Fruit fly (Drosophila melanogaster): Measurements from ENCODE around the gene CG33640.

DNA sequence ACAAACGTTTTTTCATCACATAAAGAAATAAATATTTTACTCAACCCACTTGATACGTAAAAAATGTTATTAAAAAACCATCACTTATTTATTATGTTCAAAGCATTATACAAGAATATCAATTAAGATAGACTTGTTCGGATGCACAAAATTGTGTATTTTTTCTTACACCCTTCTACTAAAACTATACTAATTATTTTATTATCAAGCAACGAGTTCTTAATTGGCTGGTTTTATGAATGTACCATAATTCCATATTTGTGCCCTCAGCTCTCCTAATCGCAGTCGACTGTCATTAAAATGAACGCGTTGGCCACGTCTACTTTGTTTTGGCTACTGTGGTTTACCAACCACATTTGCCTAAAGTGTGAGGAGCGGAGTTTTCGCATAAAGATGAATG lies 2.0 kb downstream of the CG33640 start, which contains the start of gene CG33642:
- TF ChIP-seq br (GFP tag; optimal IDR thresholded peaks at IDR 0.05) (no peak), Dif (GFP tag; optimal IDR thresholded peaks at IDR 0.05; ENCODE audit: partially characterized antibody) (no peak), tai (GFP tag; optimal IDR thresholded peaks at IDR 0.05) (no peak), jim (GFP tag; optimal IDR thresholded peaks at IDR 0.05) (no peak), Vsx2 (GFP tag; optimal IDR thresholded peaks at IDR 0.05; ENCODE audit: partially characterized antibody) (no peak), OdsH (GFP tag; optimal IDR thresholded peaks at IDR 0.05) (no peak), brk (GFP tag; optimal IDR thresholded peaks at IDR 0.05) (no peak), sv (GFP tag; optimal IDR thresholded peaks at IDR 0.05) (no peak), Hr83 (GFP tag; optimal IDR thresholded peaks at IDR 0.05; ENCODE audit: poor library complexity, severe bottlenecking) (no peak), lola (GFP tag; optimal IDR thresholded peaks at IDR 0.05) (no peak), CG9705 (GFP tag; optimal IDR thresholded peaks at IDR 0.05) (no peak)

Data from whole organism, wandering third instar larva.